Worm (Caenorhabditis elegans) whole organism, L1 larva: ENCODE results near the gene C13F10.5.

Source experiments
- C04F5.9 ChIP-seq: sonication (generic microtip); optimal IDR thresholded peaks from 2 replicates; lab custom pipeline; 2016; ENCODE audit warnings: missing genetic modification characterization, missing compliant biosample characterization
- C34B4.2 ChIP-seq: sonication (generic microtip); optimal IDR thresholded peaks from 2 replicates; lab custom pipeline; 2017; ENCODE audit warnings: mild to moderate bottlenecking, missing genetic modification characterization, missing compliant biosample characterization
- F16B12.6 ChIP-seq: fragments of 150-350 bp; optimal IDR thresholded peaks from 2 replicates; lab custom pipeline; 2014; ENCODE audit warnings: missing biosample characterization, missing genetic modification characterization
- Y116A8C.19 ChIP-seq: sonication (generic microtip); optimal IDR thresholded peaks from 2 replicates; lab custom pipeline; 2016; ENCODE audit warnings: missing compliant biosample characterization, missing genetic modification characterization, borderline replicate concordance
- aha-1 ChIP-seq: fragments of 150-350 bp; optimal IDR thresholded peaks from 2 replicates; lab custom pipeline; 2014; ENCODE audit warnings: missing biosample characterization, missing genetic modification characterization
- alr-1 ChIP-seq: fragments of 200-800 bp; sonication (Bioruptor generic); optimal IDR thresholded peaks from 2 replicates; lab custom pipeline; 2018; ENCODE audit warnings: borderline replicate concordance, mild to moderate bottlenecking, missing genetic modification characterization, missing compliant biosample characterization
- aly-2 ChIP-seq: fragments of 150-350 bp; optimal IDR thresholded peaks from 2 replicates; lab custom pipeline; 2014; ENCODE audit warnings: missing biosample characterization, missing genetic modification characterization
- ama-1 ChIP-seq: fragments of 150-350 bp; optimal IDR thresholded peaks from 2 replicates; lab custom pipeline; 2014
- ceh-63 ChIP-seq: fragments of 200-800 bp; sonication (Bioruptor generic); optimal IDR thresholded peaks from 2 replicates; lab custom pipeline; 2018; ENCODE audit warnings: mild to moderate bottlenecking, missing genetic modification characterization, missing compliant biosample characterization
- ceh-82 ChIP-seq, 3 experiments: fragments of 150-350 bp in 1 of 3; sonication (generic microtip) in 2 of 3; optimal IDR thresholded peaks; 2 replicates each; lab custom pipeline; 2014 to 2017; ENCODE audit warnings: missing biosample characterization in 3 of 3, missing genetic modification characterization in 3 of 3
- ceh-88 ChIP-seq: fragments of 200-800 bp; sonication (Bioruptor generic); IDR thresholded peaks from 2 replicates; pipeline ENCODE4 v1.3.6; 2022; ENCODE audit warnings: missing genetic modification characterization, missing compliant biosample characterization
- ces-1 ChIP-seq: fragments of 150-350 bp; optimal IDR thresholded peaks from 2 replicates; lab custom pipeline; 2014; ENCODE audit warnings: missing biosample characterization, missing genetic modification reagents, missing genetic modification characterization
- dpl-1 ChIP-seq, 3 experiments: fragments of 150-350 bp in 2 of 3; sonication (generic microtip) in 1 of 3; optimal IDR thresholded peaks; 2 replicates each; lab custom pipeline; 2014 to 2017; ENCODE audit warnings: missing biosample characterization in 3 of 3, missing genetic modification characterization in 3 of 3, missing genetic modification reagents in 3 of 3
- dsc-1 ChIP-seq: sonication (generic microtip); optimal IDR thresholded peaks from 2 replicates; lab custom pipeline; 2016; ENCODE audit warnings: mild to moderate bottlenecking, missing genetic modification characterization, missing compliant biosample characterization
- efl-1 ChIP-seq, 4 experiments: fragments of 150-350 bp; optimal IDR thresholded peaks in 3 of 4; peaks in 1 of 4; 1 replicate in 1 of 4; 2 replicates in 3 of 4; lab custom pipeline; 2014; ENCODE audit warnings: missing biosample characterization in 2 of 4, missing genetic modification characterization in 2 of 4, missing genetic modification reagents in 2 of 4
- efl-3 ChIP-seq: fragments of 200-800 bp; sonication (Bioruptor generic); optimal IDR thresholded peaks from 2 replicates; lab custom pipeline; 2018; ENCODE audit warnings: mild to moderate bottlenecking, missing genetic modification characterization, missing compliant biosample characterization
- egl-13 ChIP-seq: sonication (generic microtip); optimal IDR thresholded peaks from 2 replicates; lab custom pipeline; 2016; ENCODE audit warnings: missing genotype, missing genetic modification reagents, missing genetic modification characterization, missing compliant biosample characterization
- elt-2 ChIP-seq: sonication (generic microtip); optimal IDR thresholded peaks from 2 replicates; lab custom pipeline; 2016; ENCODE audit warnings: missing genetic modification characterization, mild to moderate bottlenecking, inconsistent platforms, missing compliant biosample characterization, missing genetic modification reagents
- elt-3 ChIP-seq, 6 experiments: fragments of 150-350 bp in 1 of 6; sonication (generic microtip); optimal IDR thresholded peaks; 2 replicates each; lab custom pipeline; 2017 to 2018; ENCODE audit warnings: missing biosample characterization in 6 of 6, missing genetic modification characterization in 6 of 6, inconsistent platforms in 1 of 6
- ets-5 ChIP-seq: fragments of 200-800 bp; sonication (Bioruptor generic); IDR thresholded peaks from 2 replicates; pipeline ENCODE4 v1.3.6; 2022; ENCODE audit warnings: missing genetic modification characterization, missing compliant biosample characterization
- fkh-4 ChIP-seq: sonication (generic microtip); optimal IDR thresholded peaks from 2 replicates; lab custom pipeline; 2016; ENCODE audit warnings: missing compliant biosample characterization, missing genetic modification characterization, borderline replicate concordance
- fkh-8 ChIP-seq: sonication (generic microtip); optimal IDR thresholded peaks from 2 replicates; lab custom pipeline; 2016; ENCODE audit warnings: mild to moderate bottlenecking, missing genetic modification characterization, missing compliant biosample characterization
- grh-1 ChIP-seq: fragments of 200-800 bp; sonication (Bioruptor generic); IDR thresholded peaks from 2 replicates; pipeline ENCODE4 v1.3.6; 2022; ENCODE audit warnings: missing genetic modification reagents, missing genetic modification characterization, missing compliant biosample characterization
- hlh-17 ChIP-seq: fragments of 200-800 bp; sonication (Bioruptor generic); optimal IDR thresholded peaks from 2 replicates; lab custom pipeline; 2018; ENCODE audit warnings: missing genetic modification characterization, mild to moderate bottlenecking, missing compliant biosample characterization, moderate library complexity, borderline replicate concordance
- isw-1 ChIP-seq: fragments of 200-800 bp; sonication (Bioruptor generic); IDR thresholded peaks from 2 replicates; pipeline ENCODE4 v1.3.6; 2022; ENCODE audit warnings: missing genetic modification characterization, missing compliant biosample characterization
- jun-1 ChIP-seq: fragments of 150-350 bp; optimal IDR thresholded peaks from 2 replicates; lab custom pipeline; 2014; ENCODE audit warnings: missing biosample characterization, missing genetic modification reagents, missing genetic modification characterization
- lin-14 ChIP-seq: fragments of 200-800 bp; sonication (Bioruptor generic); optimal IDR thresholded peaks from 2 replicates; lab custom pipeline; 2018; ENCODE audit warnings: mild to moderate bottlenecking, missing genetic modification characterization, moderate library complexity, missing compliant biosample characterization
- lin-35 ChIP-seq, 2 experiments: fragments of 150-350 bp; optimal IDR thresholded peaks; 2 replicates each; lab custom pipeline; 2014; ENCODE audit warnings: missing biosample characterization in 2 of 2, missing genetic modification characterization in 2 of 2, missing genetic modification reagents in 2 of 2
- lir-3 ChIP-seq: sonication (generic microtip); optimal IDR thresholded peaks from 2 replicates; lab custom pipeline; 2016; ENCODE audit warnings: mild to moderate bottlenecking, missing genetic modification characterization, moderate library complexity, missing compliant biosample characterization; ENCODE audit not compliant: poor library complexity
- lsy-2 ChIP-seq, 2 experiments: fragments of 150-350 bp; optimal IDR thresholded peaks; 2 replicates each; lab custom pipeline; 2014; ENCODE audit warnings: missing biosample characterization in 2 of 2, missing genetic modification characterization in 2 of 2
- mdl-1 ChIP-seq, 2 experiments: fragments of 150-350 bp; optimal IDR thresholded peaks; 2 replicates each; lab custom pipeline; 2014 to 2017; ENCODE audit warnings: missing biosample characterization in 2 of 2, missing genetic modification characterization in 2 of 2, inconsistent platforms in 1 of 2
- mef-2 ChIP-seq: fragments of 150-350 bp; optimal IDR thresholded peaks from 2 replicates; lab custom pipeline; 2014; ENCODE audit warnings: missing biosample characterization, missing genetic modification characterization
- nhr-11 ChIP-seq: fragments of 150-350 bp; optimal IDR thresholded peaks from 2 replicates; lab custom pipeline; 2014; ENCODE audit warnings: missing biosample characterization, missing genetic modification characterization
- nhr-20 ChIP-seq: sonication (generic microtip); optimal IDR thresholded peaks from 2 replicates; lab custom pipeline; 2016; ENCODE audit warnings: mild to moderate bottlenecking, missing genetic modification characterization, missing compliant biosample characterization
- nhr-237 ChIP-seq: fragments of 150-350 bp; optimal IDR thresholded peaks from 2 replicates; lab custom pipeline; 2014; ENCODE audit warnings: missing biosample characterization, missing genetic modification characterization
- nhr-85 ChIP-seq: sonication (generic microtip); peaks from one replicate; lab custom pipeline; 2016; ENCODE audit warnings: missing genetic modification characterization, inconsistent platforms, missing compliant biosample characterization
- pqm-1 ChIP-seq: sonication (generic microtip); optimal IDR thresholded peaks from 3 replicates; lab custom pipeline; 2017; ENCODE audit warnings: missing biosample characterization, missing genetic modification characterization
- skn-1 ChIP-seq: fragments of 150-350 bp; optimal IDR thresholded peaks from 2 replicates; lab custom pipeline; 2014; ENCODE audit warnings: missing biosample characterization, missing genetic modification characterization
- snu-23 ChIP-seq: sonication (generic microtip); optimal IDR thresholded peaks from 2 replicates; lab custom pipeline; 2016; ENCODE audit warnings: missing genetic modification characterization, missing compliant biosample characterization
- sptf-1 ChIP-seq: fragments of 150-350 bp; optimal IDR thresholded peaks from 2 replicates; lab custom pipeline; 2014; ENCODE audit warnings: missing biosample characterization, missing genetic modification characterization
- swsn-7 ChIP-seq: sonication (generic microtip); optimal IDR thresholded peaks from 2 replicates; lab custom pipeline; 2016; ENCODE audit warnings: missing genetic modification characterization, missing compliant biosample characterization
- tbx-2 ChIP-seq: sonication (generic microtip); optimal IDR thresholded peaks from 2 replicates; lab custom pipeline; 2016; ENCODE audit warnings: missing genetic modification characterization, missing compliant biosample characterization
- tlp-1 ChIP-seq: fragments of 150-350 bp; optimal IDR thresholded peaks from 2 replicates; lab custom pipeline; 2014; ENCODE audit warnings: missing biosample characterization, missing genetic modification characterization
- vab-15 ChIP-seq: sonication (generic microtip); optimal IDR thresholded peaks from 2 replicates; lab custom pipeline; 2017; ENCODE audit warnings: missing genotype, mild to moderate bottlenecking, missing genetic modification characterization, missing compliant biosample characterization

C13F10.5 gene

DNA sequence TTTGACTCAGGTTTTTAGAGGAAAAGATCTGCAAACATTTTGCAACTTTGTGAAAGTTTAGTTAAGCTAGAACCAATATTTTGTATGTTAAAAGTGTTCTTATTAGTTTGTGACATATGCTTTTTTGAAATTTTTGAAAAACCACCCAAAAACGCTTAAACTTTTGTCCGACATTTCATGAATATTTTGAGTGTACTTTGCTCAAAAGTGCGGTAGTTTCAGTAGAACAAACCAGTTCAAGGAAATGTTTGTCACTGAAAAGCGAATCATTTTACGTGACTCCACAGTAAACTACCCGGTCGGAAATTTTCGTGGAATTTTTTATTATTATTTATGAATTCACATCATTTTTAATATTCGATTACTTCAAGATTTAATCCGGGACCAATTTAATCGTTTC lies 34.3 kb downstream of the C13F10.5 start, which contains the start of gene pitr-5:
Gene pitr-5 (plus strand): TSS at position 301 of the 400 bp plus-strand sequence.
- TF ChIP-seq elt-3 (tag; optimal IDR thresholded peaks at IDR 0.05; lab: Kevin White, UChicago) (no peak), snu-23 (GFP tag; lab: Kevin White, UChicago) (no peak), lir-3 (no peak), F16B12.6 (tag; lab: Kevin White, UChicago) (no peak), C04F5.9 (tag; lab: Kevin White, UChicago) (no peak), efl-3 (GFP tag; lab: Kevin White, UChicago) (no peak), swsn-7 (tag; lab: Kevin White, UChicago) (no peak), ceh-82 (tag; optimal IDR thresholded peaks at IDR 0.05; lab: Kevin White, UChicago) (no peak), pqm-1 (tag; lab: Kevin White, UChicago) (no peak), ama-1 (lab: Kevin White, UChicago) (no peak), grh-1 (GFP tag; lab: Robert Waterston, UW) (no peak), efl-1 (optimal IDR thresholded peaks at IDR 0.05; lab: Kevin White, UChicago) (no peak), efl-1 (GFP tag; optimal IDR thresholded peaks at IDR 0.05 in 1 of 2; lab: Kevin White, UChicago) (no peak), aly-2 (tag; lab: Kevin White, UChicago) (no peak), jun-1 (tag; lab: Kevin White, UChicago) (no peak), mef-2 (tag; lab: Kevin White, UChicago) (no peak)

DNA sequence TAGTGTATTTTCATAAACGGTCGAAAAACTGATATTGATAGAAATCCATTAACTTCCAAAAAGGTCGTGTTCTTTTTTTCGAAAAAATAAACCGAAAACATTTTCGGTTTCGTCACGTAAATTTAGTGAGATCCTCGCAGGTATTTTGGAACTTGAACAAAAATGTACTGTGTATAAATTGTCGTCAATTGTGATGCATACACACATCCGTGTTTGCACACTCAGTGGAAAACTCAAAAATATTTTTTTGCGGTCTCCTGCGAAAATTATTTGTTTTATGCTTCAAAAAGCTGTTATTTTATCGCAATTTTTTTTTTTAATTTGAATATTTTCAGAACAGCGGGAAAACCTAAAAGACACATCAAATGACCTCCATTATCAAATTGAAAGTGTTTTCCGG lies 40.0 kb downstream of the C13F10.5 start, which contains the start of gene cpsf-2:
Gene cpsf-2 (plus strand): TSS at position 330 of the 400 bp plus-strand sequence.
- peak; percentile 14 to 63 for TF ChIP-seq lsy-2 (tag; optimal IDR thresholded peaks at IDR 0.05; lab: Kevin White, UChicago)
- peak; percentile 5 for TF ChIP-seq tbx-2 (tag; lab: Kevin White, UChicago)
- TF ChIP-seq alr-1 (tag; lab: Kevin White, UChicago): no peak
- no peak for TF ChIP-seq elt-3 (tag; optimal IDR thresholded peaks at IDR 0.05; lab: Kevin White, UChicago)
- peak; percentile 80 for TF ChIP-seq F16B12.6 (tag; lab: Kevin White, UChicago)
- TF ChIP-seq aha-1: no peak
- no peak for TF ChIP-seq hlh-17 (GFP tag; lab: Kevin White, UChicago)
- TF ChIP-seq mef-2 (tag; lab: Kevin White, UChicago): no peak
- no peak for TF ChIP-seq lir-3
- TF ChIP-seq ceh-88 (GFP tag; lab: Robert Waterston, UW): no peak
- TF ChIP-seq nhr-237 (tag; lab: Kevin White, UChicago): no peak
- TF ChIP-seq lin-35 (GFP tag; optimal IDR thresholded peaks at IDR 0.05; lab: Kevin White, UChicago): peak in 1 of 2 experiments; percentile 36
- no peak for TF ChIP-seq dsc-1 (tag; lab: Kevin White, UChicago)
- TF ChIP-seq egl-13 (tag; lab: Kevin White, UChicago): no peak
- TF ChIP-seq ces-1: no peak
- TF ChIP-seq nhr-85 (tag; lab: Kevin White, UChicago): no peak
- TF ChIP-seq vab-15: no peak
- no peak for TF ChIP-seq mdl-1 (tag; optimal IDR thresholded peaks at IDR 0.05; lab: Kevin White, UChicago)
- no peak for TF ChIP-seq lin-14 (GFP tag; lab: Kevin White, UChicago)
- TF ChIP-seq dpl-1 (GFP tag; optimal IDR thresholded peaks at IDR 0.05; lab: Kevin White, UChicago): peak in 2 of 3 experiments; percentile 28 to 55
- no peak for TF ChIP-seq aly-2 (tag; lab: Kevin White, UChicago)
- TF ChIP-seq nhr-11 (tag; lab: Kevin White, UChicago): no peak
- peak; percentile 32 to 37 for TF ChIP-seq efl-1 (optimal IDR thresholded peaks at IDR 0.05; lab: Kevin White, UChicago)
- peak; percentile 7 to 50 for TF ChIP-seq efl-1 (GFP tag; optimal IDR thresholded peaks at IDR 0.05 in 1 of 2; lab: Kevin White, UChicago)
- no peak for TF ChIP-seq fkh-4 (tag; lab: Kevin White, UChicago)
- TF ChIP-seq Y116A8C.19 (tag; lab: Kevin White, UChicago): no peak
- no peak for TF ChIP-seq isw-1 (GFP tag; lab: Robert Waterston, UW)
- no peak for TF ChIP-seq skn-1 (tag; lab: Kevin White, UChicago)
- no peak for TF ChIP-seq C34B4.2
- no peak for TF ChIP-seq tlp-1 (tag; lab: Kevin White, UChicago)
- peak; percentile 2 for TF ChIP-seq snu-23 (GFP tag; lab: Kevin White, UChicago)
- no peak for TF ChIP-seq sptf-1 (tag; lab: Kevin White, UChicago)
- no peak for TF ChIP-seq elt-2
- no peak for TF ChIP-seq ceh-63 (GFP tag; lab: Kevin White, UChicago)
- no peak for TF ChIP-seq nhr-20 (tag; lab: Kevin White, UChicago)
- no peak for TF ChIP-seq ets-5 (GFP tag; lab: Robert Waterston, UW)
- no peak for TF ChIP-seq fkh-8 (tag; lab: Kevin White, UChicago)
